Worm (Caenorhabditis elegans) whole organism, L1 larva: ENCODE measurements around the gene acc-4.
A peak's percentile ranks its signal among the peaks of the same experiment; 100 is the strongest.

Experiments used
- C04F5.9 ChIP-seq: sonication (generic microtip); optimal IDR thresholded peaks from 2 replicates; lab custom pipeline; 2016; ENCODE audit warnings: missing genetic modification characterization, missing compliant biosample characterization
- C16A3.4 ChIP-seq: fragments of 150-350 bp; optimal IDR thresholded peaks from 2 replicates; lab custom pipeline; 2014; ENCODE audit warnings: missing biosample characterization, missing genetic modification characterization
- C34B4.2 ChIP-seq: sonication (generic microtip); optimal IDR thresholded peaks from 2 replicates; lab custom pipeline; 2017; ENCODE audit warnings: mild to moderate bottlenecking, missing genetic modification characterization, missing compliant biosample characterization
- F16B12.6 ChIP-seq: fragments of 150-350 bp; optimal IDR thresholded peaks from 2 replicates; lab custom pipeline; 2014; ENCODE audit warnings: missing biosample characterization, missing genetic modification characterization
- aha-1 ChIP-seq: fragments of 150-350 bp; optimal IDR thresholded peaks from 2 replicates; lab custom pipeline; 2014; ENCODE audit warnings: missing biosample characterization, missing genetic modification characterization
- aly-2 ChIP-seq: fragments of 150-350 bp; optimal IDR thresholded peaks from 2 replicates; lab custom pipeline; 2014; ENCODE audit warnings: missing biosample characterization, missing genetic modification characterization
- ama-1 ChIP-seq: fragments of 150-350 bp; optimal IDR thresholded peaks from 2 replicates; lab custom pipeline; 2014
- blmp-1 ChIP-seq: fragments of 150-350 bp; optimal IDR thresholded peaks from 2 replicates; lab custom pipeline; 2014; ENCODE audit warnings: missing biosample characterization, missing genetic modification characterization
- ceh-63 ChIP-seq: fragments of 200-800 bp; sonication (Bioruptor generic); optimal IDR thresholded peaks from 2 replicates; lab custom pipeline; 2018; ENCODE audit warnings: mild to moderate bottlenecking, missing genetic modification characterization, missing compliant biosample characterization
- ceh-8 ChIP-seq: fragments of 200-800 bp; sonication (Bioruptor generic); optimal IDR thresholded peaks from 2 replicates; lab custom pipeline; 2018; ENCODE audit warnings: mild to moderate bottlenecking, missing genetic modification characterization, moderate library complexity, missing compliant biosample characterization
- ceh-82 ChIP-seq, 3 experiments: fragments of 150-350 bp in 1 of 3; sonication (generic microtip) in 2 of 3; optimal IDR thresholded peaks; 2 replicates each; lab custom pipeline; 2014 to 2017; ENCODE audit warnings: missing biosample characterization in 3 of 3, missing genetic modification characterization in 3 of 3
- ceh-90 ChIP-seq: sonication (generic microtip); optimal IDR thresholded peaks from 2 replicates; lab custom pipeline; 2016; ENCODE audit warnings: missing genetic modification characterization, missing compliant biosample characterization
- ces-1 ChIP-seq: fragments of 150-350 bp; optimal IDR thresholded peaks from 2 replicates; lab custom pipeline; 2014; ENCODE audit warnings: missing biosample characterization, missing genetic modification reagents, missing genetic modification characterization
- dpl-1 ChIP-seq, 3 experiments: fragments of 150-350 bp in 2 of 3; sonication (generic microtip) in 1 of 3; optimal IDR thresholded peaks; 2 replicates each; lab custom pipeline; 2014 to 2017; ENCODE audit warnings: missing biosample characterization in 3 of 3, missing genetic modification characterization in 3 of 3, missing genetic modification reagents in 3 of 3
- dsc-1 ChIP-seq: sonication (generic microtip); optimal IDR thresholded peaks from 2 replicates; lab custom pipeline; 2016; ENCODE audit warnings: mild to moderate bottlenecking, missing genetic modification characterization, missing compliant biosample characterization
- egl-27 ChIP-seq, 2 experiments: fragments of 150-350 bp in 1 of 2; sonication (generic microtip); optimal IDR thresholded peaks; 3 replicates each; lab custom pipeline; 2017 to 2018; ENCODE audit warnings: missing biosample characterization in 2 of 2, missing genetic modification characterization in 2 of 2, missing genetic modification reagents in 2 of 2
- elt-2 ChIP-seq: sonication (generic microtip); optimal IDR thresholded peaks from 2 replicates; lab custom pipeline; 2016; ENCODE audit warnings: missing genetic modification characterization, mild to moderate bottlenecking, inconsistent platforms, missing compliant biosample characterization, missing genetic modification reagents
- elt-3 ChIP-seq, 6 experiments: fragments of 150-350 bp in 1 of 6; sonication (generic microtip); optimal IDR thresholded peaks; 2 replicates each; lab custom pipeline; 2017 to 2018; ENCODE audit warnings: missing biosample characterization in 6 of 6, missing genetic modification characterization in 6 of 6, inconsistent platforms in 1 of 6
- fkh-10 ChIP-seq: sonication (generic microtip); optimal IDR thresholded peaks from 2 replicates; lab custom pipeline; 2017; ENCODE audit warnings: missing biosample characterization, missing genetic modification reagents, missing genetic modification characterization
- fkh-4 ChIP-seq: sonication (generic microtip); optimal IDR thresholded peaks from 2 replicates; lab custom pipeline; 2016; ENCODE audit warnings: missing compliant biosample characterization, missing genetic modification characterization, borderline replicate concordance
- grh-1 ChIP-seq: fragments of 200-800 bp; sonication (Bioruptor generic); IDR thresholded peaks from 2 replicates; pipeline ENCODE4 v1.3.6; 2022; ENCODE audit warnings: missing genetic modification reagents, missing genetic modification characterization, missing compliant biosample characterization
- hlh-4 ChIP-seq: sonication (generic microtip); optimal IDR thresholded peaks from 2 replicates; lab custom pipeline; 2016; ENCODE audit warnings: mild to moderate bottlenecking, missing genetic modification characterization, missing compliant biosample characterization
- hpl-2 ChIP-seq: fragments of 150-350 bp; optimal IDR thresholded peaks from 2 replicates; lab custom pipeline; 2014; ENCODE audit warnings: missing biosample characterization, missing genetic modification reagents, missing genetic modification characterization
- irx-1 ChIP-seq: sonication (generic microtip); optimal IDR thresholded peaks from 2 replicates; lab custom pipeline; 2016; ENCODE audit warnings: missing genetic modification characterization, missing compliant biosample characterization
- isw-1 ChIP-seq: fragments of 200-800 bp; sonication (Bioruptor generic); IDR thresholded peaks from 2 replicates; pipeline ENCODE4 v1.3.6; 2022; ENCODE audit warnings: missing genetic modification characterization, missing compliant biosample characterization
- lin-15B ChIP-seq: fragments of 150-350 bp; sonication (generic microtip); optimal IDR thresholded peaks from 3 replicates; lab custom pipeline; 2014; ENCODE audit warnings: missing biosample characterization, missing genetic modification characterization
- lir-3 ChIP-seq: sonication (generic microtip); optimal IDR thresholded peaks from 2 replicates; lab custom pipeline; 2016; ENCODE audit warnings: mild to moderate bottlenecking, missing genetic modification characterization, moderate library complexity, missing compliant biosample characterization; ENCODE audit not compliant: poor library complexity
- mef-2 ChIP-seq: fragments of 150-350 bp; optimal IDR thresholded peaks from 2 replicates; lab custom pipeline; 2014; ENCODE audit warnings: missing biosample characterization, missing genetic modification characterization
- mep-1 ChIP-seq: fragments of 150-350 bp; optimal IDR thresholded peaks from 2 replicates; lab custom pipeline; 2014; ENCODE audit warnings: missing biosample characterization, missing genetic modification characterization
- nhr-12 ChIP-seq: sonication (generic microtip); optimal IDR thresholded peaks from 2 replicates; lab custom pipeline; 2017; ENCODE audit warnings: missing biosample characterization, missing genetic modification characterization
- nhr-19 ChIP-seq: fragments of 200-800 bp; sonication (Bioruptor generic); conservative IDR thresholded peaks from 2 replicates; pipeline ENCODE4 v1.3.6; 2022; ENCODE audit warnings: missing genetic modification characterization, missing compliant biosample characterization
- nhr-237 ChIP-seq: fragments of 150-350 bp; optimal IDR thresholded peaks from 2 replicates; lab custom pipeline; 2014; ENCODE audit warnings: missing biosample characterization, missing genetic modification characterization
- nhr-28 ChIP-seq: fragments of 150-350 bp; optimal IDR thresholded peaks from 2 replicates; lab custom pipeline; 2014; ENCODE audit warnings: missing biosample characterization, missing genetic modification characterization
- nhr-47 ChIP-seq: sonication (generic microtip); optimal IDR thresholded peaks from 2 replicates; lab custom pipeline; 2016; ENCODE audit warnings: mild to moderate bottlenecking, missing genetic modification characterization, moderate library complexity, missing compliant biosample characterization
- nhr-71 ChIP-seq: sonication (generic microtip); optimal IDR thresholded peaks from 2 replicates; lab custom pipeline; 2016; ENCODE audit warnings: mild to moderate bottlenecking, missing genetic modification characterization, moderate library complexity, missing compliant biosample characterization
- nhr-76 ChIP-seq: sonication (generic microtip); optimal IDR thresholded peaks from 2 replicates; lab custom pipeline; 2017; ENCODE audit warnings: missing biosample characterization, missing genetic modification characterization
- pqm-1 ChIP-seq: sonication (generic microtip); optimal IDR thresholded peaks from 3 replicates; lab custom pipeline; 2017; ENCODE audit warnings: missing biosample characterization, missing genetic modification characterization
- rnt-1 ChIP-seq: sonication (generic microtip); optimal IDR thresholded peaks from 2 replicates; lab custom pipeline; 2016; ENCODE audit warnings: mild to moderate bottlenecking, missing genetic modification characterization, moderate library complexity, missing compliant biosample characterization
- snpc-4 ChIP-seq: fragments of 150-350 bp; optimal IDR thresholded peaks from 2 replicates; lab custom pipeline; 2014; ENCODE audit warnings: missing biosample characterization, missing genetic modification characterization
- sptf-1 ChIP-seq: fragments of 150-350 bp; optimal IDR thresholded peaks from 2 replicates; lab custom pipeline; 2014; ENCODE audit warnings: missing biosample characterization, missing genetic modification characterization
- sup-37 ChIP-seq: fragments of 200-800 bp; sonication (Bioruptor generic); optimal IDR thresholded peaks from 2 replicates; lab custom pipeline; 2018; ENCODE audit warnings: mild to moderate bottlenecking, missing genetic modification characterization, missing compliant biosample characterization
- swsn-7 ChIP-seq: sonication (generic microtip); optimal IDR thresholded peaks from 2 replicates; lab custom pipeline; 2016; ENCODE audit warnings: missing genetic modification characterization, missing compliant biosample characterization
- unc-130 ChIP-seq: fragments of 150-350 bp; optimal IDR thresholded peaks from 2 replicates; lab custom pipeline; 2017; ENCODE audit warnings: missing biosample characterization, missing genetic modification characterization, inconsistent platforms
- unc-62 ChIP-seq: fragments of 150-350 bp; optimal IDR thresholded peaks from 2 replicates; lab custom pipeline; 2014; ENCODE audit warnings: missing biosample characterization, missing genetic modification reagents, missing genetic modification characterization
- unc-86 ChIP-seq: sonication (generic microtip); optimal IDR thresholded peaks from 2 replicates; lab custom pipeline; 2016; ENCODE audit warnings: missing genetic modification characterization, missing compliant biosample characterization
- unc-98 ChIP-seq: fragments of 200-800 bp; sonication (Bioruptor generic); IDR thresholded peaks from 2 replicates; pipeline ENCODE4 v1.3.6; 2022; ENCODE audit warnings: missing genetic modification characterization, missing compliant biosample characterization
- zip-4 ChIP-seq: fragments of 200-800 bp; sonication (Bioruptor generic); optimal IDR thresholded peaks from 2 replicates; lab custom pipeline; 2018; ENCODE audit warnings: mild to moderate bottlenecking, missing genetic modification characterization, moderate library complexity, missing compliant biosample characterization

The acc-4 gene

ce11 chrIII:13464493-13465362 lies 19.2 kb downstream of the acc-4 start, which contains the start of gene kel-3 (continued):
- TF ChIP-seq C34B4.2: peak; percentile 21
- TF ChIP-seq snpc-4 (tag; lab: Kevin White, UChicago): no peak
- no peak for TF ChIP-seq isw-1 (GFP tag; lab: Robert Waterston, UW)
- peak; percentile 0 for TF ChIP-seq swsn-7 (tag; lab: Kevin White, UChicago)
- TF ChIP-seq hlh-4: no peak
- no peak for TF ChIP-seq ceh-8 (GFP tag; lab: Kevin White, UChicago)
- TF ChIP-seq unc-86: peak; percentile 16
- peak; percentile 60 for TF ChIP-seq nhr-47 (tag; lab: Kevin White, UChicago)
- TF ChIP-seq irx-1 (tag; lab: Kevin White, UChicago): no peak
- TF ChIP-seq, all 84 proteins: peak for 50

- TF ChIP-seq snpc-4 (tag; lab: Kevin White, UChicago) (peak; percentile 57), zip-4 (GFP tag; lab: Kevin White, UChicago) (peak; percentile 87), mep-1 (peak; percentile 92), nhr-47 (tag; lab: Kevin White, UChicago) (peak; percentile 98), lin-15B (tag; lab: Kevin White, UChicago) (peak; percentile 94), ceh-63 (no peak), unc-98 (GFP tag; lab: Robert Waterston, UW) (peak; percentile 67; the same call in 1 of the 2 replicates), grh-1 (peak; percentile 93), ceh-8 (GFP tag; lab: Kevin White, UChicago) (peak; percentile 88), pqm-1 (tag; lab: Kevin White, UChicago) (no peak), dsc-1 (tag; lab: Kevin White, UChicago) (peak; percentile 96), ces-1 (GFP tag; lab: Kevin White, UChicago) (no peak), elt-3 (tag; optimal IDR thresholded peaks at IDR 0.05; lab: Kevin White, UChicago) (peak in 5 of 6 experiments; percentile 39 to 86 (median 60)), aha-1 (tag; lab: Kevin White, UChicago) (peak; percentile 46), nhr-28 (no peak), fkh-4 (tag; lab: Kevin White, UChicago) (no peak), ceh-82 (tag; optimal IDR thresholded peaks at IDR 0.05; lab: Kevin White, UChicago) (peak; percentile 87 to 99 (median 95)), ama-1 (peak; percentile 83), fkh-10 (peak; percentile 70), ceh-90 (tag; lab: Kevin White, UChicago) (peak; percentile 38), elt-2 (tag; lab: Kevin White, UChicago) (peak; percentile 59), mef-2 (peak; percentile 71), sptf-1 (tag; lab: Kevin White, UChicago) (no peak), C16A3.4 (tag; lab: Kevin White, UChicago) (peak; percentile 94), aly-2 (peak; percentile 37), sup-37 (GFP tag; lab: Kevin White, UChicago) (peak; percentile 87), C04F5.9 (peak; percentile 70), blmp-1 (tag; lab: Kevin White, UChicago) (peak; percentile 44), unc-62 (GFP tag; lab: Kevin White, UChicago) (no peak), egl-27 (tag; optimal IDR thresholded peaks at IDR 0.05; lab: Kevin White, UChicago) (peak in 1 of 2 experiments; percentile 32), lir-3 (tag; lab: Kevin White, UChicago) (peak; percentile 78), nhr-12 (tag; lab: Kevin White, UChicago) (no peak), nhr-237 (tag; lab: Kevin White, UChicago) (peak; percentile 49), nhr-71 (peak; percentile 98), rnt-1 (tag; lab: Kevin White, UChicago) (peak; percentile 96), unc-130 (tag; lab: Kevin White, UChicago) (peak; percentile 90), hpl-2 (GFP tag; lab: Kevin White, UChicago) (peak; percentile 2), nhr-19 (peak; percentile 97), F16B12.6 (tag; lab: Kevin White, UChicago) (peak; percentile 72), nhr-76 (no peak), dpl-1 (GFP tag; optimal IDR thresholded peaks at IDR 0.05; lab: Kevin White, UChicago) (peak; percentile 97 to 98 (median 97))
These were observed 20.8 kb downstream of the acc-4 start, which contains the start of gene ant-1.1 for ce11 chrIII:13462965-13463783. ant-1.1 (plus strand) TSS chrIII:13463163.
